Fruit fly (Drosophila melanogaster): ENCODE measurements around the gene Mst36Fa.

Mst36Fa gene

dm6 chr2L:18688646-18689296 is 12.0 kb upstream of the Mst36Fa start, which contains the start of gene msl-1 (continued):
- TF ChIP-seq sd (tag; optimal IDR thresholded peaks at IDR 0.05) = no peak
- TF ChIP-seq CG6272 (GFP tag; IDR thresholded peaks at IDR 0.05) = peak; percentile 75
- TF ChIP-seq Gug (GFP tag; IDR thresholded peaks at IDR 0.05) = peak; percentile 75; the same call in 1 of the 4 replicates
- TF ChIP-seq Kr (GFP tag; optimal IDR thresholded peaks at IDR 0.05) = no peak
- TF ChIP-seq CG11504 (tag; optimal IDR thresholded peaks at IDR 0.05) = no peak
- TF ChIP-seq bowl (GFP tag; IDR thresholded peaks at IDR 0.05) = no peak
- TF ChIP-seq CG15601 (tag; optimal IDR thresholded peaks at IDR 0.05) = no peak
- no peak for TF ChIP-seq Fer1 (GFP tag; optimal IDR thresholded peaks at IDR 0.05)
- TF ChIP-seq H15 (GFP tag; IDR thresholded peaks at IDR 0.05) = no peak; the same call in 2 of the 3 replicates
- TF ChIP-seq Ets97D (GFP tag; optimal IDR thresholded peaks at IDR 0.05) = peak; percentile 75
- no peak for TF ChIP-seq btn (GFP tag; optimal IDR thresholded peaks at IDR 0.05)
- no peak for TF ChIP-seq Nf-YA (GFP tag; IDR thresholded peaks at IDR 0.05)
- no peak for TF ChIP-seq CHES-1-like (GFP tag; optimal IDR thresholded peaks at IDR 0.05)
- peak; percentile 38 for TF ChIP-seq CG9876 (GFP tag; optimal IDR thresholded peaks at IDR 0.05)
- no peak for TF ChIP-seq cas (GFP tag; IDR thresholded peaks at IDR 0.05)
- TF ChIP-seq CG10209 (GFP tag; optimal IDR thresholded peaks at IDR 0.05) = no peak
- TF ChIP-seq Vsx1 (GFP tag; optimal IDR thresholded peaks at IDR 0.05) = no peak
- peak; percentile 25; the same call in 1 of the 2 replicates for TF ChIP-seq CG9215 (GFP tag; IDR thresholded peaks at IDR 0.05)
- TF ChIP-seq CG7372 (GFP tag; IDR thresholded peaks at IDR 0.05) = no peak
- TF ChIP-seq chinmo (GFP tag; IDR thresholded peaks at IDR 0.05; ENCODE audit: partially characterized antibody) = peak; percentile 95; the same call in 2 of the 4 replicates
- TF ChIP-seq Sry-β (GFP tag; optimal IDR thresholded peaks at IDR 0.05) = peak; percentile 74
- TF ChIP-seq mam (GFP tag; optimal IDR thresholded peaks at IDR 0.05) = peak; percentile 65
- no peak for TF ChIP-seq CG12769 (tag; optimal IDR thresholded peaks at IDR 0.05)
- TF ChIP-seq CG8089 (GFP tag; optimal IDR thresholded peaks at IDR 0.05) = no peak
- TF ChIP-seq Atf3 (GFP tag; optimal IDR thresholded peaks at IDR 0.05) = peak; percentile 13
- peak; percentile 31; the same call in 1 of the 2 replicates for TF ChIP-seq Ptx1 (GFP tag; IDR thresholded peaks at IDR 0.05)
- no peak for TF ChIP-seq CG8478 (optimal IDR thresholded peaks at IDR 0.05)
- peak; percentile 95 for TF ChIP-seq Ets65A (GFP tag)
- TF ChIP-seq CG13123 (GFP tag; optimal IDR thresholded peaks at IDR 0.05) = no peak
- TF ChIP-seq lov (optimal IDR thresholded peaks at IDR 0.05) = no peak
- TF ChIP-seq lov (GFP tag; IDR thresholded peaks at IDR 0.05) = 0 out of 3 replicates have a peak, but pooled peaks have one; percentile 5
- TF ChIP-seq ab (GFP tag; optimal IDR thresholded peaks at IDR 0.05) = no peak
- TF ChIP-seq CG17829 (tag; optimal IDR thresholded peaks at IDR 0.05) = peak; percentile 25
- TF ChIP-seq Deaf1 (tag; optimal IDR thresholded peaks at IDR 0.05) = no peak
- TF ChIP-seq BtbVII (GFP tag; optimal IDR thresholded peaks at IDR 0.05) = no peak
- TF ChIP-seq ash1 (GFP tag; optimal IDR thresholded peaks at IDR 0.05) = no peak
- TF ChIP-seq cwo (GFP tag; optimal IDR thresholded peaks at IDR 0.05) = no peak
- no peak for TF ChIP-seq zen (tag; optimal IDR thresholded peaks at IDR 0.05)
- no peak for TF ChIP-seq maf-S (GFP tag; optimal IDR thresholded peaks at IDR 0.05)
- no peak for TF ChIP-seq gcm (GFP tag; optimal IDR thresholded peaks at IDR 0.05)
- TF ChIP-seq gce (GFP tag; IDR thresholded peaks at IDR 0.05) = no peak
- peak; percentile 96 for TF ChIP-seq phol (tag; optimal IDR thresholded peaks at IDR 0.05)
- no peak for TF ChIP-seq CG1233 (GFP tag; optimal IDR thresholded peaks at IDR 0.05)
- no peak for TF ChIP-seq CG15479 (GFP tag; optimal IDR thresholded peaks at IDR 0.05)
- no peak for TF ChIP-seq Asciz (GFP tag; optimal IDR thresholded peaks at IDR 0.05)
- peak; percentile 20 for TF ChIP-seq gro (GFP tag; optimal IDR thresholded peaks at IDR 0.05)
- TF ChIP-seq so (GFP tag; IDR thresholded peaks at IDR 0.05) = no peak
- no peak for TF ChIP-seq CG17186 (GFP tag; optimal IDR thresholded peaks at IDR 0.05)
- TF ChIP-seq CG11696 (GFP tag; IDR thresholded peaks at IDR 0.05) = no peak
- no peak for TF ChIP-seq CoRest (tag; optimal IDR thresholded peaks at IDR 0.05)

Measured in whole organism, embryonic.